Worm (Caenorhabditis elegans) whole organism, young adult: ENCODE measurements around the gene Y50E8A.22.

ENCODE experiments used
- B0019.2 ChIP-seq: fragments of 200-800 bp; sonication (Bioruptor generic); conservative IDR thresholded peaks from 2 replicates; pipeline ENCODE4 v1.3.6; 2022; ENCODE audit warnings: missing genetic modification reagents, missing genetic modification characterization, missing compliant biosample characterization
- B0035.1 ChIP-seq: sonication (generic microtip); optimal IDR thresholded peaks from 2 replicates; lab custom pipeline; 2016; ENCODE audit warnings: missing genetic modification characterization, mild to moderate bottlenecking, missing compliant biosample characterization, missing genotype, missing genetic modification reagents
- C06A6.2 ChIP-seq: fragments of 200-800 bp; sonication (Bioruptor generic); conservative IDR thresholded peaks from 2 replicates; pipeline ENCODE4 v1.3.6; 2022; ENCODE audit warnings: missing genetic modification characterization, missing compliant biosample characterization
- F22D6.2 ChIP-seq: sonication (generic microtip); optimal IDR thresholded peaks from 2 replicates; lab custom pipeline; 2016; ENCODE audit warnings: mild to moderate bottlenecking, missing genetic modification characterization, missing compliant biosample characterization
- F39B2.1 ChIP-seq: fragments of 200-800 bp; sonication (Bioruptor generic); IDR thresholded peaks from 2 replicates; pipeline ENCODE4 v1.3.6; 2022; ENCODE audit warnings: missing genetic modification reagents, missing genetic modification characterization, missing compliant biosample characterization
- F55B11.4 ChIP-seq: sonication (generic microtip); optimal IDR thresholded peaks from 2 replicates; lab custom pipeline; 2016; ENCODE audit warnings: missing compliant biosample characterization, missing genetic modification characterization, borderline replicate concordance; ENCODE audit not compliant: insufficient read depth
- T07F8.4 ChIP-seq: sonication (generic microtip); optimal IDR thresholded peaks from 2 replicates; lab custom pipeline; 2016; ENCODE audit warnings: mild to moderate bottlenecking, missing genetic modification characterization, moderate library complexity, missing compliant biosample characterization
- Y56A3A.18 ChIP-seq: fragments of 200-800 bp; sonication (Bioruptor generic); IDR thresholded peaks from 2 replicates; pipeline ENCODE4 v1.3.6; 2022; ENCODE audit warnings: missing genetic modification reagents, missing genetic modification characterization, missing compliant biosample characterization
- aptf-2 ChIP-seq: fragments of 200-800 bp; sonication (Bioruptor generic); conservative IDR thresholded peaks from 2 replicates; pipeline ENCODE4 v1.3.6; 2022; ENCODE audit warnings: missing genetic modification reagents, missing genetic modification characterization, missing compliant biosample characterization
- atf-7 ChIP-seq: sonication (generic microtip); optimal IDR thresholded peaks from 2 replicates; lab custom pipeline; 2017; ENCODE audit warnings: mild to moderate bottlenecking, missing genetic modification characterization, missing compliant biosample characterization
- athp-1 ChIP-seq: sonication (generic microtip); optimal IDR thresholded peaks from 2 replicates; lab custom pipeline; 2017; ENCODE audit warnings: mild to moderate bottlenecking, missing genetic modification characterization, missing compliant biosample characterization
- attf-3 ChIP-seq: fragments of 200-800 bp; sonication (Bioruptor generic); conservative IDR thresholded peaks from 2 replicates; pipeline ENCODE4 v1.3.6; 2022; ENCODE audit warnings: missing genetic modification reagents, missing genetic modification characterization, missing compliant biosample characterization
- ccch-3 ChIP-seq: fragments of 200-800 bp; sonication (Bioruptor generic); optimal IDR thresholded peaks from 2 replicates; lab custom pipeline; 2018; ENCODE audit warnings: mild to moderate bottlenecking, missing genetic modification characterization, missing compliant biosample characterization
- cebp-1 ChIP-seq, 2 experiments: fragments of 200-800 bp in 1 of 2; sonication (Bioruptor generic) in 1 of 2; sonication (generic microtip) in 1 of 2; IDR thresholded peaks in 1 of 2; optimal IDR thresholded peaks in 1 of 2; 2 replicates each; pipeline versions ENCODE4 v1.3.6 to Lab custom; 2017 to 2022; ENCODE audit warnings: missing compliant biosample characterization in 2 of 2, missing genetic modification characterization in 2 of 2, mild to moderate bottlenecking in 1 of 2, missing genetic modification reagents in 1 of 2, moderate library complexity in 1 of 2
- chd-7 ChIP-seq: sonication (generic microtip); optimal IDR thresholded peaks from 2 replicates; lab custom pipeline; 2016; ENCODE audit warnings: mild to moderate bottlenecking, missing genetic modification characterization, moderate library complexity, missing compliant biosample characterization
- dox-1 ChIP-seq: fragments of 200-800 bp; sonication (Bioruptor generic); IDR thresholded peaks from 2 replicates; pipeline ENCODE4 v1.3.6; 2022; ENCODE audit warnings: missing genetic modification reagents, missing genetic modification characterization, missing compliant biosample characterization
- ets-4 ChIP-seq: fragments of 200-800 bp; sonication (Bioruptor generic); optimal IDR thresholded peaks from 2 replicates; lab custom pipeline; 2018; ENCODE audit warnings: mild to moderate bottlenecking, missing genetic modification characterization, missing compliant biosample characterization
- gei-17 ChIP-seq: fragments of 200-800 bp; sonication (Bioruptor generic); optimal IDR thresholded peaks from 2 replicates; lab custom pipeline; 2018; ENCODE audit warnings: mild to moderate bottlenecking, missing genetic modification characterization, missing compliant biosample characterization
- hlh-26 ChIP-seq: fragments of 200-800 bp; sonication (Bioruptor generic); conservative IDR thresholded peaks from 2 replicates; pipeline ENCODE4 v1.3.6; 2022; ENCODE audit warnings: missing genetic modification reagents, missing genetic modification characterization, missing compliant biosample characterization
- let-607 ChIP-seq, 2 experiments: fragments of 200-800 bp in 1 of 2; sonication (Bioruptor generic) in 1 of 2; sonication (generic microtip) in 1 of 2; optimal IDR thresholded peaks; 2 replicates each; lab custom pipeline; 2016 to 2018; ENCODE audit warnings: mild to moderate bottlenecking in 2 of 2, missing compliant biosample characterization in 2 of 2, missing genetic modification characterization in 2 of 2, moderate library complexity in 2 of 2, missing genotype in 1 of 2
- lin-35 ChIP-seq, 3 experiments: fragments of 150-350 bp in 2 of 3; sonication (generic microtip) in 1 of 3; optimal IDR thresholded peaks; 2 replicates each; lab custom pipeline; 2014 to 2018; ENCODE audit warnings: missing biosample characterization in 3 of 3, missing genetic modification characterization in 3 of 3, missing genetic modification reagents in 3 of 3
- lin-54 ChIP-seq: fragments of 200-800 bp; sonication (Bioruptor generic); optimal IDR thresholded peaks from 2 replicates; lab custom pipeline; 2018; ENCODE audit warnings: mild to moderate bottlenecking, missing genetic modification characterization, missing compliant biosample characterization
- lsl-1 ChIP-seq: fragments of 200-800 bp; sonication (Bioruptor generic); optimal IDR thresholded peaks from 2 replicates; lab custom pipeline; 2018; ENCODE audit warnings: mild to moderate bottlenecking, missing genetic modification characterization, moderate library complexity, missing compliant biosample characterization
- lsy-27 ChIP-seq: sonication (generic microtip); optimal IDR thresholded peaks from 2 replicates; lab custom pipeline; 2017; ENCODE audit warnings: missing genetic modification characterization, mild to moderate bottlenecking, missing compliant biosample characterization, antibody characterized with exemption, missing genotype, borderline replicate concordance; ENCODE audit not compliant: insufficient read depth
- madf-6 ChIP-seq: fragments of 200-800 bp; sonication (Bioruptor generic); IDR thresholded peaks from 2 replicates; pipeline ENCODE4 v1.3.6; 2022; ENCODE audit warnings: missing genetic modification reagents, missing genetic modification characterization, missing compliant biosample characterization
- nfya-1 ChIP-seq: sonication (generic microtip); optimal IDR thresholded peaks from 2 replicates; lab custom pipeline; 2017; ENCODE audit warnings: antibody characterized with exemption, missing compliant biosample characterization, missing genetic modification characterization, borderline replicate concordance; ENCODE audit not compliant: insufficient read depth
- nhr-179 ChIP-seq: sonication (generic microtip); optimal IDR thresholded peaks from 2 replicates; lab custom pipeline; 2016; ENCODE audit warnings: mild to moderate bottlenecking, missing genetic modification characterization, missing compliant biosample characterization
- nhr-27 ChIP-seq: fragments of 200-800 bp; sonication (Bioruptor generic); optimal IDR thresholded peaks from 2 replicates; lab custom pipeline; 2018; ENCODE audit warnings: mild to moderate bottlenecking, missing genetic modification characterization, moderate library complexity, missing compliant biosample characterization
- rec-8 ChIP-seq, 2 experiments: sonication (generic microtip); optimal IDR thresholded peaks; 2 replicates each; lab custom pipeline; 2016; ENCODE audit warnings: mild to moderate bottlenecking in 2 of 2, missing genetic modification characterization in 2 of 2, missing genetic modification reagents in 2 of 2, missing genotype in 2 of 2, missing biosample characterization in 1 of 2, missing compliant biosample characterization in 1 of 2, moderate library complexity in 1 of 2
- repo-1 ChIP-seq: sonication (generic microtip); optimal IDR thresholded peaks from 2 replicates; lab custom pipeline; 2017; ENCODE audit warnings: mild to moderate bottlenecking, missing genetic modification characterization, missing compliant biosample characterization
- sdz-38 ChIP-seq: sonication (generic microtip); optimal IDR thresholded peaks from 2 replicates; lab custom pipeline; 2016; ENCODE audit warnings: missing genotype, missing genetic modification characterization, missing compliant biosample characterization
- sptf-2 ChIP-seq: fragments of 200-800 bp; sonication (Bioruptor generic); optimal IDR thresholded peaks from 2 replicates; lab custom pipeline; 2018; ENCODE audit warnings: mild to moderate bottlenecking, missing genetic modification characterization, missing compliant biosample characterization
- unc-62 ChIP-seq: fragments of 150-350 bp; optimal IDR thresholded peaks from 2 replicates; lab custom pipeline; 2014; ENCODE audit warnings: missing biosample characterization, missing genetic modification reagents, missing genetic modification characterization
- ztf-18 ChIP-seq: sonication (generic microtip); optimal IDR thresholded peaks from 2 replicates; lab custom pipeline; 2016; ENCODE audit warnings: missing genotype, mild to moderate bottlenecking, missing genetic modification characterization, missing compliant biosample characterization
- ztf-26 ChIP-seq: sonication (generic microtip); optimal IDR thresholded peaks from 2 replicates; lab custom pipeline; 2017; ENCODE audit warnings: missing genetic modification characterization, missing compliant biosample characterization
- ztf-3 ChIP-seq: fragments of 200-800 bp; sonication (Bioruptor generic); optimal IDR thresholded peaks from 2 replicates; lab custom pipeline; 2018; ENCODE audit warnings: mild to moderate bottlenecking, missing genetic modification characterization, missing compliant biosample characterization

Gene Y50E8A.22

ce11 chrV:14792346-14792745, 43.5 kb upstream of the Y50E8A.22 start:
- TF ChIP-seq hlh-26 (GFP tag; lab: Robert Waterston, UW) (no peak), dox-1 (no peak), rec-8 (tag; optimal IDR thresholded peaks at IDR 0.05; lab: Kevin White, UChicago) (no peak), atf-7 (no peak), nfya-1 (tag; lab: Kevin White, UChicago) (no peak), ztf-26 (tag; lab: Kevin White, UChicago) (no peak)

DNA sequence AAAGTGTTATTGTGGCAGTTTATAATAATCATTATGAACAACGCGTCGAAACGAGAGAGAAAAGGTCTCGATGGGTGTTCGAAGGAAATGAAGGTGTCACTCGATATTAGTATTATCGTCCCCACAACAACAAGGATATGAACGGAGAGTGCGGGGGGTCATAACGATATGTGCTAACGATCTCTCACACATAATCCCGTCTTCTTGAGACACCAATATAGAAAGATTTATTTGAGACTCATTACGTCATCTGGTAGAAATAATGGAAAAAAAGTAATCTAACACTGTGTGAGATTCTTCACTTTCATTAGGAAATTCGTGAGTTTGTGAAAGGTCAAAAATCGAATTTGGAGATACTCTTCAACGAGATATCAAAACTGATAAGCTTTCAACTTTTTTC, 42.8 kb upstream of the Y50E8A.22 start:
- TF ChIP-seq ets-4 (GFP tag; lab: Kevin White, UChicago) (no peak), F22D6.2 (tag; lab: Kevin White, UChicago) (no peak), chd-7 (tag; lab: Kevin White, UChicago) (no peak), rec-8 (tag; optimal IDR thresholded peaks at IDR 0.05; lab: Kevin White, UChicago) (no peak), repo-1 (no peak), Y56A3A.18 (GFP tag; lab: Robert Waterston, UW) (no peak), let-607 (tag; optimal IDR thresholded peaks at IDR 0.05; lab: Kevin White, UChicago) (no peak), ztf-3 (GFP tag; lab: Kevin White, UChicago) (no peak), hlh-26 (GFP tag; lab: Robert Waterston, UW) (no peak), attf-3 (GFP tag; lab: Robert Waterston, UW) (no peak), athp-1 (tag; lab: Kevin White, UChicago) (no peak), nhr-27 (no peak), madf-6 (GFP tag; lab: Robert Waterston, UW) (no peak), lsl-1 (GFP tag; lab: Kevin White, UChicago) (no peak), lin-54 (GFP tag; lab: Kevin White, UChicago) (no peak), F39B2.1 (no peak), ztf-26 (tag; lab: Kevin White, UChicago) (no peak)

DNA sequence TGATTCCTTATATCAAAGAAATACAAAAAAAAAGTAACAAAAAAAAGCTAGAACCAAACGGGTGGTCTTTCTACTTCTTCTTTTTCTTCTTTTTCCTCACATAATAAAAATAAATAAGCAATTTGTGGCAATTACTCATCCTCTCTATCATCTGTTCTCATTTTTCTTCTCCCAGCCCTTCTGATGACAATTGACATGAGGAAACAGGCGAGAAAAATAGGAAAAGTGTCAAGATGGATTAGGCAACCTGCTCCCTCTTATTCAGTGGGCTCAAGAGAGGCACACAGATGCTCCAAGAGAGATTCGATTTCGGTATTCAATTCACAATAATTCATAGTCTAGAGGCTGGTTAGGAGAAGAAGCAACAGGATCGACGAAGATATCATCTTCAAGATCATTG, 41.9 kb upstream of the Y50E8A.22 start:
- TF ChIP-seq sptf-2 (GFP tag; lab: Kevin White, UChicago), result no peak
- no peak for TF ChIP-seq lsy-27 (tag; lab: Kevin White, UChicago)
- no peak for TF ChIP-seq sdz-38 (tag; lab: Kevin White, UChicago)
- no peak for TF ChIP-seq dox-1
- no peak for TF ChIP-seq chd-7 (tag; lab: Kevin White, UChicago)
- TF ChIP-seq C06A6.2 (GFP tag; lab: Robert Waterston, UW), result no peak
- no peak for TF ChIP-seq F55B11.4
- no peak for TF ChIP-seq ztf-18 (tag; lab: Kevin White, UChicago)
- no peak for TF ChIP-seq B0035.1 (tag; lab: Kevin White, UChicago)
- TF ChIP-seq aptf-2, result no peak
- no peak for TF ChIP-seq ccch-3 (GFP tag; lab: Kevin White, UChicago)

ce11 chrV:14788462-14788861, 39.6 kb upstream of the Y50E8A.22 start:
- no peak for TF ChIP-seq ets-4 (GFP tag; lab: Kevin White, UChicago)
- TF ChIP-seq T07F8.4, result no peak
- no peak for TF ChIP-seq gei-17
- TF ChIP-seq ztf-18 (tag; lab: Kevin White, UChicago), result no peak
- no peak for TF ChIP-seq unc-62 (GFP tag; lab: Kevin White, UChicago)
- no peak for TF ChIP-seq nhr-179 (tag; lab: Kevin White, UChicago)
- TF ChIP-seq lin-35 (GFP tag; optimal IDR thresholded peaks at IDR 0.05; lab: Kevin White, UChicago), result no peak
- TF ChIP-seq F39B2.1, result no peak
- no peak for TF ChIP-seq nfya-1 (tag; lab: Kevin White, UChicago)
- TF ChIP-seq cebp-1 (GFP tag; IDR thresholded peaks at IDR 0.05; lab: Robert Waterston, UW), result no peak
- no peak for TF ChIP-seq cebp-1 (tag; optimal IDR thresholded peaks at IDR 0.05; lab: Kevin White, UChicago)
- TF ChIP-seq B0019.2 (GFP tag; lab: Robert Waterston, UW), result no peak
